Worm (Caenorhabditis elegans) whole organism, L3 larva: ENCODE data around the gene smc-4.

ENCODE experiments used
- R02D3.7 ChIP-seq: fragments of 150-350 bp; optimal IDR thresholded peaks from 2 replicates; lab custom pipeline; 2014; ENCODE audit warnings: missing biosample characterization, missing genetic modification characterization
- ZK546.5 ChIP-seq: sonication (generic microtip); optimal IDR thresholded peaks from 2 replicates; lab custom pipeline; 2017; ENCODE audit warnings: missing biosample characterization, missing genetic modification characterization
- aly-2 ChIP-seq: fragments of 150-350 bp; optimal IDR thresholded peaks from 2 replicates; lab custom pipeline; 2014; ENCODE audit warnings: missing biosample characterization, missing genetic modification characterization
- ama-1 ChIP-seq: fragments of 150-350 bp; optimal IDR thresholded peaks from 2 replicates; lab custom pipeline; 2018
- ceh-16 ChIP-seq: sonication (generic microtip); optimal IDR thresholded peaks from 2 replicates; lab custom pipeline; 2017; ENCODE audit warnings: missing biosample characterization, missing genetic modification characterization
- ceh-28 ChIP-seq: fragments of 150-350 bp; optimal IDR thresholded peaks from 2 replicates; lab custom pipeline; 2014; ENCODE audit warnings: missing biosample characterization, missing genetic modification reagents, missing genetic modification characterization
- ceh-82 ChIP-seq: fragments of 150-350 bp; optimal IDR thresholded peaks from 2 replicates; lab custom pipeline; 2014; ENCODE audit warnings: missing biosample characterization, missing genetic modification characterization
- ceh-9 ChIP-seq: sonication (generic microtip); optimal IDR thresholded peaks from 2 replicates; lab custom pipeline; 2018; ENCODE audit warnings: missing biosample characterization, missing genetic modification characterization
- daf-12 ChIP-seq: fragments of 150-350 bp; optimal IDR thresholded peaks from 2 replicates; lab custom pipeline; 2014; ENCODE audit warnings: missing biosample characterization, missing genetic modification reagents, missing genetic modification characterization
- egl-27 ChIP-seq: sonication (generic microtip); optimal IDR thresholded peaks from 4 replicates; lab custom pipeline; 2017; ENCODE audit warnings: missing biosample characterization, missing genetic modification reagents, missing genetic modification characterization
- egl-5 ChIP-seq: fragments of 150-350 bp; optimal IDR thresholded peaks from 2 replicates; lab custom pipeline; 2017; ENCODE audit warnings: missing biosample characterization, missing genetic modification reagents, missing genetic modification characterization, inconsistent platforms
- elt-1 ChIP-seq: fragments of 150-350 bp; optimal IDR thresholded peaks from 2 replicates; lab custom pipeline; 2014; ENCODE audit warnings: missing biosample characterization, missing genetic modification characterization
- elt-2 ChIP-seq: sonication (generic microtip); optimal IDR thresholded peaks from 2 replicates; lab custom pipeline; 2016; ENCODE audit warnings: missing genetic modification reagents, mild to moderate bottlenecking, missing genetic modification characterization, missing compliant biosample characterization
- elt-3 ChIP-seq, 3 experiments: fragments of 150-350 bp in 1 of 3; sonication (generic microtip) in 2 of 3; optimal IDR thresholded peaks; 2 replicates in 2 of 3; 4 replicates in 1 of 3; lab custom pipeline; 2014 to 2017; ENCODE audit warnings: missing biosample characterization in 3 of 3, missing genetic modification characterization in 3 of 3
- eor-1 ChIP-seq, 2 experiments: fragments of 150-350 bp; optimal IDR thresholded peaks; 2 replicates each; lab custom pipeline; 2014 to 2018; ENCODE audit warnings: missing biosample characterization in 2 of 2, missing genetic modification characterization in 2 of 2
- fkh-10 ChIP-seq: sonication (generic microtip); optimal IDR thresholded peaks from 2 replicates; lab custom pipeline; 2017; ENCODE audit warnings: missing biosample characterization, missing genetic modification reagents, missing genetic modification characterization
- fkh-2 ChIP-seq: fragments of 150-350 bp; optimal IDR thresholded peaks from 2 replicates; lab custom pipeline; 2014; ENCODE audit warnings: missing biosample characterization, missing genetic modification reagents, missing genetic modification characterization
- fos-1 ChIP-seq: fragments of 150-350 bp; optimal IDR thresholded peaks from 2 replicates; lab custom pipeline; 2014; ENCODE audit warnings: missing biosample characterization, missing genetic modification characterization
- hmg-11 ChIP-seq: sonication (generic microtip); optimal IDR thresholded peaks from 2 replicates; lab custom pipeline; 2016; ENCODE audit warnings: missing genetic modification characterization, missing compliant biosample characterization
- jun-1 ChIP-seq: fragments of 150-350 bp; optimal IDR thresholded peaks from 2 replicates; lab custom pipeline; 2014; ENCODE audit warnings: missing biosample characterization, missing genetic modification reagents, missing genetic modification characterization
- lin-15B ChIP-seq: fragments of 150-350 bp; optimal IDR thresholded peaks from 2 replicates; lab custom pipeline; 2014; ENCODE audit warnings: missing biosample characterization, missing genetic modification characterization
- lin-39 ChIP-seq: fragments of 150-350 bp; optimal IDR thresholded peaks from 2 replicates; lab custom pipeline; 2018; ENCODE audit warnings: missing biosample characterization, missing genetic modification reagents, missing genetic modification characterization
- lsy-12 ChIP-seq: sonication (generic microtip); optimal IDR thresholded peaks from 2 replicates; lab custom pipeline; 2016; ENCODE audit warnings: mild to moderate bottlenecking, missing genetic modification characterization, missing compliant biosample characterization
- mdl-1 ChIP-seq: fragments of 150-350 bp; optimal IDR thresholded peaks from 2 replicates; lab custom pipeline; 2014; ENCODE audit warnings: missing biosample characterization, missing genetic modification characterization
- mml-1 ChIP-seq: fragments of 150-350 bp; sonication (generic microtip); optimal IDR thresholded peaks from 3 replicates; lab custom pipeline; 2014; ENCODE audit warnings: missing biosample characterization, missing genetic modification characterization
- nfya-1 ChIP-seq: sonication (generic microtip); optimal IDR thresholded peaks from 2 replicates; lab custom pipeline; 2017; ENCODE audit warnings: missing genetic modification characterization, mild to moderate bottlenecking, missing compliant biosample characterization, antibody characterized with exemption, moderate library complexity; ENCODE audit not compliant: insufficient read depth
- nhr-11 ChIP-seq: fragments of 150-350 bp; optimal IDR thresholded peaks from 2 replicates; lab custom pipeline; 2014; ENCODE audit warnings: missing biosample characterization, missing genetic modification characterization
- nhr-12 ChIP-seq: fragments of 150-350 bp; optimal IDR thresholded peaks from 2 replicates; lab custom pipeline; 2014; ENCODE audit warnings: missing biosample characterization, missing genetic modification characterization
- nhr-23 ChIP-seq: fragments of 150-350 bp; optimal IDR thresholded peaks from 2 replicates; lab custom pipeline; 2014; ENCODE audit warnings: missing biosample characterization, missing genetic modification reagents, missing genetic modification characterization
- nhr-237 ChIP-seq: fragments of 150-350 bp; optimal IDR thresholded peaks from 2 replicates; lab custom pipeline; 2014; ENCODE audit warnings: missing biosample characterization, missing genetic modification characterization
- nhr-25 ChIP-seq: sonication (generic microtip); optimal IDR thresholded peaks from 2 replicates; lab custom pipeline; 2017; ENCODE audit warnings: missing biosample characterization, missing genetic modification characterization
- nhr-28 ChIP-seq: fragments of 150-350 bp; optimal IDR thresholded peaks from 2 replicates; lab custom pipeline; 2014; ENCODE audit warnings: missing biosample characterization, missing genetic modification characterization
- nhr-43 ChIP-seq: sonication (generic microtip); optimal IDR thresholded peaks from 2 replicates; lab custom pipeline; 2016; ENCODE audit warnings: mild to moderate bottlenecking, missing genetic modification characterization, missing compliant biosample characterization; ENCODE audit not compliant: poor library complexity, severe bottlenecking
- nhr-67 ChIP-seq: fragments of 150-350 bp; optimal IDR thresholded peaks from 2 replicates; lab custom pipeline; 2014; ENCODE audit warnings: missing biosample characterization, missing genetic modification characterization
- nhr-76 ChIP-seq: fragments of 150-350 bp; sonication (generic microtip); optimal IDR thresholded peaks from 5 replicates; lab custom pipeline; 2014; ENCODE audit warnings: missing biosample characterization, missing genetic modification characterization
- nhr-77 ChIP-seq: fragments of 150-350 bp; optimal IDR thresholded peaks from 2 replicates; lab custom pipeline; 2014; ENCODE audit warnings: missing biosample characterization, missing genetic modification characterization
- pha-4 ChIP-seq: fragments of 150-350 bp; optimal IDR thresholded peaks from 2 replicates; lab custom pipeline; 2014; ENCODE audit warnings: missing biosample characterization, missing genetic modification reagents, missing genetic modification characterization
- pqm-1 ChIP-seq: fragments of 150-350 bp; optimal IDR thresholded peaks from 2 replicates; lab custom pipeline; 2017; ENCODE audit warnings: missing biosample characterization, missing genetic modification characterization, inconsistent platforms
- sea-2 ChIP-seq: fragments of 150-350 bp; sonication (generic microtip); optimal IDR thresholded peaks from 4 replicates; lab custom pipeline; 2014; ENCODE audit warnings: missing biosample characterization, missing genetic modification reagents, missing genetic modification characterization
- skn-1 ChIP-seq: fragments of 150-350 bp; optimal IDR thresholded peaks from 2 replicates; lab custom pipeline; 2014; ENCODE audit warnings: missing biosample characterization, missing genetic modification characterization
- snpc-4 ChIP-seq: fragments of 150-350 bp; optimal IDR thresholded peaks from 2 replicates; lab custom pipeline; 2014; ENCODE audit warnings: missing biosample characterization, missing genetic modification characterization
- tbx-2 ChIP-seq: sonication (generic microtip); optimal IDR thresholded peaks from 2 replicates; lab custom pipeline; 2016; ENCODE audit warnings: mild to moderate bottlenecking, missing genetic modification characterization, missing compliant biosample characterization
- unc-39 ChIP-seq: sonication (generic microtip); optimal IDR thresholded peaks from 4 replicates; lab custom pipeline; 2017; ENCODE audit warnings: missing biosample characterization, missing genetic modification characterization
- unc-62 ChIP-seq: fragments of 150-350 bp; sonication (generic microtip); optimal IDR thresholded peaks from 4 replicates; lab custom pipeline; 2014; ENCODE audit warnings: missing biosample characterization, missing genetic modification reagents, missing genetic modification characterization
- zag-1 ChIP-seq: fragments of 150-350 bp; optimal IDR thresholded peaks from 2 replicates; lab custom pipeline; 2014; ENCODE audit warnings: missing biosample characterization, missing genetic modification characterization
- ztf-11 ChIP-seq: fragments of 150-350 bp; optimal IDR thresholded peaks from 2 replicates; lab custom pipeline; 2014; ENCODE audit warnings: missing biosample characterization, missing genetic modification characterization
- ztf-4 ChIP-seq: fragments of 150-350 bp; optimal IDR thresholded peaks from 2 replicates; lab custom pipeline; 2014; ENCODE audit warnings: missing biosample characterization, missing genetic modification characterization

The smc-4 gene

DNA sequence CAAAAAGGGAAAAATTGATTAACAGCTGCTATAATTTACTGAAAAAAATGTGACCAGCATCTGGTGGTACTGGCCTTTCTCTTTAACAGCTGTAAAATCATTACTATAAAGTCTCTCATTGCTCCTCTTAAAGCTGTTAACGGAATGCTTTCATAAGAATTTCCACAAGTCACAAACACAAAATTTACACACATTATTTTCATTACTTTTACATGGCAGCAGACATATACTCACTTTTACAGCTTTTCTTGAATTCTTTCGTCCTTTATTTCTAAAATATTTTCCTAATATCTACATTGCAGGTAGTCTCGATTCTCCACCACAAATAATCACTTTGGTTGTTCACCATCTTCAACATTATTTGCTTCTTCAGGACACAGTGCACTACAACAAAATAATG, 34.0 kb upstream of the smc-4 start, which contains the start of gene imph-1:
Gene imph-1, plus strand, starts transcription at position 301 of the 400 bp plus-strand sequence.
- no peak for TF ChIP-seq ama-1 (lab: Kevin White, UChicago)

DNA sequence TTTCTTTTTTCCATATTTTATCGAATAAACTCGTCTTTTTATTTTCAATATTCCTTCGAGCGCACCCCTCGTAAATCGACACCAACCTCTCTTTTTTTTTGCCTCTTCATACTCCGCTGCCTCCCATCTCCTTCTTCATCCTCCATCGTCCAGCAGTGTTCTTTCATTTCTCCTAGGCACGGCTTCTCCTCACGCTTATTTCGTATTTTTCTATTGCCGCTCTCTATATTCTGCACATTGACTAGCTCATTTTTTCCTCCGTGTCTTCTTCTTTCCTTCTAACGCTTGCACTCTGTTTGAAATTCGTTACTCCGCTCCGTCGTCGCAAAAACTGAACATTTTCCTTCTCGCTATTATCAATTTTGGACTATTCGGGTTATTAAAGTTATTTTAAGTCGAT, 32.0 kb upstream of the smc-4 start:
- no peak for TF ChIP-seq jun-1 (tag; lab: Kevin White, UChicago)
- peak; percentile 12 for TF ChIP-seq hmg-11 (tag; lab: Kevin White, UChicago)
- TF ChIP-seq nfya-1 (tag; lab: Kevin White, UChicago): peak; percentile 50
- peak; percentile 16 for TF ChIP-seq lin-39 (tag; lab: Kevin White, UChicago)
- TF ChIP-seq, all 47 proteins: peak for 3

DNA sequence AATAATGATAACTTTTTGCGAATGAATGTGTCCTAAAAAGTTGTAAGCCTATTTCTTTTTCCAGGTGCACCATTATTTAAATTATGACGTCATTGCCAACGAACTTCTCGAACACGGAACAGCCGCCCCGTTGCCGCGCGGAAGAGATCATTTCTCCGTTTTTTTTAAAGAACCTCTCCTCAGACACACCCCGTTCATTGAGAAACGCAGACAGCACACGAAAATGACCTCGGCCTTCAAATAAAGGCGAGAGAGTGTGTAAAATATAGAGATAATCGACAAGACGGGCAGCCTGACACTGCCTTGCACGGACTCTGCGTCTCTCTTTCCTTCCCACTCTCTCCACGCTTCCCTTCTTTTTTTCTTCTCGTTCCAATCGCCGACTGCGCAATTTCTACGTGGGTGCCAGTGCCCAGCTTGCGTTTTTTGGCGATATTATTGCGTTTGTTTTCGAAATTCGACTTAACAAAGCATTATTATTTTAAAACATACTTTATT, 26.9 kb upstream of the smc-4 start:
- TF ChIP-seq ceh-82 (tag; lab: Kevin White, UChicago): peak; percentile 63
- TF ChIP-seq nhr-11 (tag; lab: Kevin White, UChicago): no peak
- peak; percentile 34 for TF ChIP-seq tbx-2 (tag; lab: Kevin White, UChicago)
- TF ChIP-seq snpc-4 (tag; lab: Kevin White, UChicago): peak; percentile 36
- peak; percentile 14 for TF ChIP-seq pqm-1
- no peak for TF ChIP-seq ZK546.5 (tag; lab: Kevin White, UChicago)
- TF ChIP-seq lsy-12 (tag; lab: Kevin White, UChicago): peak; percentile 81
- peak; percentile 75 for TF ChIP-seq unc-62 (GFP tag; lab: Kevin White, UChicago)
- no peak for TF ChIP-seq nhr-67 (tag; lab: Kevin White, UChicago)
- no peak for TF ChIP-seq eor-1 (tag; optimal IDR thresholded peaks at IDR 0.05; lab: Kevin White, UChicago)
- TF ChIP-seq elt-3 (tag; optimal IDR thresholded peaks at IDR 0.05; lab: Kevin White, UChicago): peak in 1 of 3 experiments; percentile 60
- no peak for TF ChIP-seq fkh-2 (tag; lab: Kevin White, UChicago)
- no peak for TF ChIP-seq nhr-28 (tag; lab: Kevin White, UChicago)
- TF ChIP-seq R02D3.7 (tag; lab: Kevin White, UChicago): peak; percentile 65
- no peak for TF ChIP-seq nhr-237 (tag; lab: Kevin White, UChicago)
- no peak for TF ChIP-seq skn-1
- no peak for TF ChIP-seq unc-39
- no peak for TF ChIP-seq zag-1
- TF ChIP-seq lin-39 (tag; lab: Kevin White, UChicago): peak; percentile 72
- TF ChIP-seq nhr-12 (tag; lab: Kevin White, UChicago): no peak
- TF ChIP-seq elt-1: no peak
- peak; percentile 52 for TF ChIP-seq elt-2
- TF ChIP-seq mdl-1 (tag; lab: Kevin White, UChicago): peak; percentile 11
- peak; percentile 98 for TF ChIP-seq hmg-11 (tag; lab: Kevin White, UChicago)
- TF ChIP-seq ceh-28 (tag; lab: Kevin White, UChicago): peak; percentile 83
- no peak for TF ChIP-seq fos-1 (tag; lab: Kevin White, UChicago)
- peak; percentile 97 for TF ChIP-seq nhr-25 (tag; lab: Kevin White, UChicago)
- TF ChIP-seq sea-2 (GFP tag; lab: Kevin White, UChicago): peak; percentile 89
- peak; percentile 95 for TF ChIP-seq nhr-23 (tag; lab: Kevin White, UChicago)
- no peak for TF ChIP-seq ztf-11
- no peak for TF ChIP-seq ceh-16 (tag; lab: Kevin White, UChicago)
- TF ChIP-seq ama-1 (lab: Kevin White, UChicago): peak; percentile 83
- no peak for TF ChIP-seq nhr-77 (tag; lab: Kevin White, UChicago)
- TF ChIP-seq pha-4 (tag; lab: Kevin White, UChicago): peak; percentile 83
- no peak for TF ChIP-seq daf-12 (tag; lab: Kevin White, UChicago)
- no peak for TF ChIP-seq fkh-10 (GFP tag; lab: Kevin White, UChicago)
- peak; percentile 69 for TF ChIP-seq nhr-43 (tag; lab: Kevin White, UChicago)
- TF ChIP-seq jun-1 (tag; lab: Kevin White, UChicago): peak; percentile 60
- TF ChIP-seq ceh-9 (tag; lab: Kevin White, UChicago): no peak
- TF ChIP-seq egl-27: no peak
- peak; percentile 94 for TF ChIP-seq nfya-1 (tag; lab: Kevin White, UChicago)
- peak; percentile 56 for TF ChIP-seq ztf-4 (tag; lab: Kevin White, UChicago)
- no peak for TF ChIP-seq aly-2
- TF ChIP-seq mml-1 (tag; lab: Kevin White, UChicago): no peak
- no peak for TF ChIP-seq nhr-76 (tag; lab: Kevin White, UChicago)
- peak; percentile 90 for TF ChIP-seq egl-5 (tag; lab: Kevin White, UChicago)
- peak; percentile 32 for TF ChIP-seq lin-15B (tag; lab: Kevin White, UChicago)
